Worm (Caenorhabditis elegans): Measurements from ENCODE around the gene Y82E9BR.17.

ce11 chrIII:1439609-1440008 lies 16.0 kb downstream of the Y82E9BR.17 start:
- TF ChIP-seq lin-13 (GFP tag; optimal IDR thresholded peaks at IDR 0.05), result no peak
- no peak for TF ChIP-seq daf-8 (GFP tag; IDR thresholded peaks at IDR 0.05)
- no peak for TF ChIP-seq ceh-20 (GFP tag; IDR thresholded peaks at IDR 0.05)
- TF ChIP-seq unc-130 (GFP tag; optimal IDR thresholded peaks at IDR 0.05), result no peak
- no peak for TF ChIP-seq nhr-28 (tag; optimal IDR thresholded peaks at IDR 0.05)
- no peak for TF ChIP-seq egl-27 (tag; optimal IDR thresholded peaks at IDR 0.05)
- TF ChIP-seq madf-5 (GFP tag; IDR thresholded peaks at IDR 0.05), result no peak
- TF ChIP-seq ceh-28 (tag; optimal IDR thresholded peaks at IDR 0.05), result no peak
- TF ChIP-seq fos-1 (tag; optimal IDR thresholded peaks at IDR 0.05), result no peak
- no peak for TF ChIP-seq lin-15B (tag; optimal IDR thresholded peaks at IDR 0.05)
- no peak for TF ChIP-seq mdt-29 (GFP tag; IDR thresholded peaks at IDR 0.05)
- no peak for TF ChIP-seq aly-2 (tag; optimal IDR thresholded peaks at IDR 0.05)
